Worm (Caenorhabditis elegans) whole organism, L3 larva: ENCODE results near the gene R05H10.1.

Experiments used
- ceh-82 ChIP-seq: fragments of 150-350 bp; optimal IDR thresholded peaks from 2 replicates; lab custom pipeline; 2014; ENCODE audit warnings: missing biosample characterization, missing genetic modification characterization
- egl-27 ChIP-seq: sonication (generic microtip); optimal IDR thresholded peaks from 4 replicates; lab custom pipeline; 2017; ENCODE audit warnings: missing biosample characterization, missing genetic modification reagents, missing genetic modification characterization
- fos-1 ChIP-seq: fragments of 150-350 bp; optimal IDR thresholded peaks from 2 replicates; lab custom pipeline; 2014; ENCODE audit warnings: missing biosample characterization, missing genetic modification characterization
- lin-15B ChIP-seq: fragments of 150-350 bp; optimal IDR thresholded peaks from 2 replicates; lab custom pipeline; 2014; ENCODE audit warnings: missing biosample characterization, missing genetic modification characterization
- lsy-12 ChIP-seq: sonication (generic microtip); optimal IDR thresholded peaks from 2 replicates; lab custom pipeline; 2016; ENCODE audit warnings: mild to moderate bottlenecking, missing genetic modification characterization, missing compliant biosample characterization
- nhr-25 ChIP-seq: sonication (generic microtip); optimal IDR thresholded peaks from 2 replicates; lab custom pipeline; 2017; ENCODE audit warnings: missing biosample characterization, missing genetic modification characterization
- pha-4 ChIP-seq: fragments of 150-350 bp; optimal IDR thresholded peaks from 2 replicates; lab custom pipeline; 2014; ENCODE audit warnings: missing biosample characterization, missing genetic modification reagents, missing genetic modification characterization
- tbx-2 ChIP-seq: sonication (generic microtip); optimal IDR thresholded peaks from 2 replicates; lab custom pipeline; 2016; ENCODE audit warnings: mild to moderate bottlenecking, missing genetic modification characterization, missing compliant biosample characterization
- unc-62 ChIP-seq: fragments of 150-350 bp; sonication (generic microtip); optimal IDR thresholded peaks from 4 replicates; lab custom pipeline; 2014; ENCODE audit warnings: missing biosample characterization, missing genetic modification reagents, missing genetic modification characterization
- zag-1 ChIP-seq: fragments of 150-350 bp; optimal IDR thresholded peaks from 2 replicates; lab custom pipeline; 2014; ENCODE audit warnings: missing biosample characterization, missing genetic modification characterization

DNA sequence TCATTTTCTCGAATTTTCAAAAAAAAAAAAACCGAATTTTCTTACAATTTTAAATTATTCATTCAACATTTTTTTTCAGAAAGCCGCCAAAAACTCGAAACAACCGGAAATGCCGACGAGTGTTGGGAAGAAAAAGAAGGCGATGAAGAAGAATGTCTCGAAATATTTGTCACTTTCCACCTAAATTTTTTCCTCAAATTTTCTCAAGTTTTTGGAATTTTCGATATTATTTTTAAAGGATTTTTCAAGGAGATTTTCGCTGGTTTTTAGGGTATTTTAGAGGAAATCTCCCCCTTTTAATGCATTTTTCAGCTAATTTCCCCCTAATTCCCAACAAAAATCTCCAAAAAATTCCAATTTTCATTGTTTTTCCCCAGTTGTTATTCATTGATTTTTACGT lies 14.5 kb downstream of the R05H10.1 start:
- TF ChIP-seq nhr-25 (no peak), pha-4 (no peak), egl-27 (tag; lab: Kevin White, UChicago) (no peak), zag-1 (tag; lab: Kevin White, UChicago) (no peak), lin-15B (no peak), unc-62 (no peak), ceh-82 (no peak), lsy-12 (no peak), fos-1 (tag; lab: Kevin White, UChicago) (no peak), tbx-2 (no peak)
